Worm (Caenorhabditis elegans) whole organism, young adult: ENCODE results near the gene enri-2.

ENCODE experiments used
- B0035.1 ChIP-seq: sonication (generic microtip); optimal IDR thresholded peaks from 2 replicates; lab custom pipeline; 2016; ENCODE audit warnings: missing genetic modification characterization, mild to moderate bottlenecking, missing compliant biosample characterization, missing genotype, missing genetic modification reagents
- D2030.7 ChIP-seq: fragments of 200-800 bp; sonication (Bioruptor generic); IDR thresholded peaks from 2 replicates; pipeline ENCODE4 v1.3.6; 2022; ENCODE audit warnings: missing genetic modification reagents, missing genetic modification characterization, missing compliant biosample characterization
- F10E7.11 ChIP-seq: sonication (generic microtip); optimal IDR thresholded peaks from 2 replicates; lab custom pipeline; 2017; ENCODE audit warnings: mild to moderate bottlenecking, missing genetic modification characterization, moderate library complexity, missing compliant biosample characterization
- F22D6.2 ChIP-seq: sonication (generic microtip); optimal IDR thresholded peaks from 2 replicates; lab custom pipeline; 2016; ENCODE audit warnings: mild to moderate bottlenecking, missing genetic modification characterization, missing compliant biosample characterization
- F37B4.10 ChIP-seq: fragments of 200-800 bp; sonication (Bioruptor generic); IDR thresholded peaks from 2 replicates; pipeline ENCODE4 v1.3.6; 2022; ENCODE audit warnings: missing genetic modification characterization, missing compliant biosample characterization
- F55B11.4 ChIP-seq: sonication (generic microtip); optimal IDR thresholded peaks from 2 replicates; lab custom pipeline; 2016; ENCODE audit warnings: missing compliant biosample characterization, missing genetic modification characterization, borderline replicate concordance; ENCODE audit not compliant: insufficient read depth
- K11D2.4 ChIP-seq: fragments of 200-800 bp; sonication (Bioruptor generic); IDR thresholded peaks from 2 replicates; pipeline ENCODE4 v1.3.6; 2022; ENCODE audit warnings: missing genetic modification reagents, missing genetic modification characterization, missing compliant biosample characterization
- K12H6.12 ChIP-seq: fragments of 200-800 bp; sonication (Bioruptor generic); optimal IDR thresholded peaks from 2 replicates; lab custom pipeline; 2018; ENCODE audit warnings: mild to moderate bottlenecking, missing genetic modification characterization, missing compliant biosample characterization
- T07F8.4 ChIP-seq: sonication (generic microtip); optimal IDR thresholded peaks from 2 replicates; lab custom pipeline; 2016; ENCODE audit warnings: mild to moderate bottlenecking, missing genetic modification characterization, moderate library complexity, missing compliant biosample characterization
- Y53G8AR.9 ChIP-seq: fragments of 200-800 bp; sonication (Bioruptor generic); conservative IDR thresholded peaks from 2 replicates; pipeline ENCODE4 v1.3.6; 2022; ENCODE audit warnings: missing genetic modification reagents, missing genetic modification characterization, missing compliant biosample characterization
- Y56A3A.18 ChIP-seq: fragments of 200-800 bp; sonication (Bioruptor generic); IDR thresholded peaks from 2 replicates; pipeline ENCODE4 v1.3.6; 2022; ENCODE audit warnings: missing genetic modification reagents, missing genetic modification characterization, missing compliant biosample characterization
- atf-7 ChIP-seq: sonication (generic microtip); optimal IDR thresholded peaks from 2 replicates; lab custom pipeline; 2017; ENCODE audit warnings: mild to moderate bottlenecking, missing genetic modification characterization, missing compliant biosample characterization
- bed-2 ChIP-seq: fragments of 200-800 bp; sonication (Bioruptor generic); IDR thresholded peaks from 2 replicates; pipeline ENCODE4 v1.3.6; 2022; ENCODE audit warnings: missing genetic modification reagents, missing genetic modification characterization, missing compliant biosample characterization
- ceh-27 ChIP-seq: fragments of 200-800 bp; sonication (Bioruptor generic); optimal IDR thresholded peaks from 2 replicates; lab custom pipeline; 2018; ENCODE audit warnings: mild to moderate bottlenecking, missing genetic modification characterization, moderate library complexity, missing compliant biosample characterization
- ceh-58 ChIP-seq: fragments of 200-800 bp; sonication (Bioruptor generic); IDR thresholded peaks from 2 replicates; pipeline ENCODE4 v1.3.6; 2022; ENCODE audit warnings: missing genetic modification characterization, missing compliant biosample characterization
- ceh-91 ChIP-seq: fragments of 200-800 bp; sonication (Bioruptor generic); IDR thresholded peaks from 2 replicates; pipeline ENCODE4 v1.3.6; 2022; ENCODE audit warnings: missing genetic modification reagents, missing genetic modification characterization, missing compliant biosample characterization
- dox-1 ChIP-seq: fragments of 200-800 bp; sonication (Bioruptor generic); IDR thresholded peaks from 2 replicates; pipeline ENCODE4 v1.3.6; 2022; ENCODE audit warnings: missing genetic modification reagents, missing genetic modification characterization, missing compliant biosample characterization
- dpff-1 ChIP-seq: sonication (generic microtip); optimal IDR thresholded peaks from 2 replicates; lab custom pipeline; 2017; ENCODE audit warnings: mild to moderate bottlenecking, missing genetic modification characterization, missing compliant biosample characterization
- efl-1 ChIP-seq: fragments of 150-350 bp; optimal IDR thresholded peaks from 2 replicates; lab custom pipeline; 2014; ENCODE audit warnings: missing biosample characterization, missing genetic modification reagents, missing genetic modification characterization
- egl-18 ChIP-seq: fragments of 200-800 bp; sonication (Bioruptor generic); IDR thresholded peaks from 2 replicates; pipeline ENCODE4 v1.3.6; 2022; ENCODE audit warnings: missing genetic modification reagents, missing genetic modification characterization, missing compliant biosample characterization
- egrh-3 ChIP-seq: fragments of 200-800 bp; sonication (Bioruptor generic); IDR thresholded peaks from 2 replicates; pipeline ENCODE4 v1.3.6; 2022; ENCODE audit warnings: missing genetic modification reagents, missing genetic modification characterization, missing compliant biosample characterization
- ets-4 ChIP-seq: fragments of 200-800 bp; sonication (Bioruptor generic); optimal IDR thresholded peaks from 2 replicates; lab custom pipeline; 2018; ENCODE audit warnings: mild to moderate bottlenecking, missing genetic modification characterization, missing compliant biosample characterization
- him-1 ChIP-seq: sonication (generic microtip); optimal IDR thresholded peaks from 2 replicates; lab custom pipeline; 2016; ENCODE audit warnings: missing genotype, missing genetic modification reagents, missing genetic modification characterization, missing compliant biosample characterization
- hmg-20 ChIP-seq: fragments of 200-800 bp; sonication (Bioruptor generic); IDR thresholded peaks from 2 replicates; pipeline ENCODE4 v1.3.6; 2022; ENCODE audit warnings: missing genetic modification reagents, missing genetic modification characterization, missing compliant biosample characterization
- hrde-1 ChIP-seq: sonication (generic microtip); optimal IDR thresholded peaks from 2 replicates; lab custom pipeline; 2016; ENCODE audit warnings: missing genetic modification characterization, mild to moderate bottlenecking, missing compliant biosample characterization, moderate library complexity, missing genotype, missing genetic modification reagents, borderline replicate concordance
- lag-1 ChIP-seq: fragments of 200-800 bp; sonication (Bioruptor generic); IDR thresholded peaks from 2 replicates; pipeline ENCODE4 v1.3.6; 2022; ENCODE audit warnings: missing genetic modification reagents, missing genetic modification characterization, missing compliant biosample characterization
- let-526 ChIP-seq: fragments of 200-800 bp; sonication (Bioruptor generic); IDR thresholded peaks from 2 replicates; pipeline ENCODE4 v1.3.6; 2022; ENCODE audit warnings: missing genetic modification reagents, missing genetic modification characterization, missing compliant biosample characterization
- lin-35 ChIP-seq, 3 experiments: fragments of 150-350 bp in 2 of 3; sonication (generic microtip) in 1 of 3; optimal IDR thresholded peaks; 2 replicates each; lab custom pipeline; 2014 to 2018; ENCODE audit warnings: missing biosample characterization in 3 of 3, missing genetic modification characterization in 3 of 3, missing genetic modification reagents in 3 of 3
- lsl-1 ChIP-seq: fragments of 200-800 bp; sonication (Bioruptor generic); optimal IDR thresholded peaks from 2 replicates; lab custom pipeline; 2018; ENCODE audit warnings: mild to moderate bottlenecking, missing genetic modification characterization, moderate library complexity, missing compliant biosample characterization
- madf-10 ChIP-seq: sonication (generic microtip); optimal IDR thresholded peaks from 2 replicates; lab custom pipeline; 2016; ENCODE audit warnings: mild to moderate bottlenecking, missing genetic modification characterization, missing compliant biosample characterization
- madf-3 ChIP-seq: fragments of 200-800 bp; sonication (Bioruptor generic); IDR thresholded peaks from 2 replicates; pipeline ENCODE4 v1.3.6; 2022; ENCODE audit warnings: missing genetic modification reagents, missing genetic modification characterization, missing compliant biosample characterization
- mel-28 ChIP-seq: sonication (generic microtip); optimal IDR thresholded peaks from 2 replicates; lab custom pipeline; 2016; ENCODE audit warnings: borderline replicate concordance, mild to moderate bottlenecking, missing genetic modification characterization, missing compliant biosample characterization
- mxl-1 ChIP-seq: sonication (generic microtip); optimal IDR thresholded peaks from 2 replicates; lab custom pipeline; 2016; ENCODE audit warnings: missing genetic modification characterization, missing compliant biosample characterization
- nfyb-1 ChIP-seq: fragments of 200-800 bp; sonication (Bioruptor generic); IDR thresholded peaks from 2 replicates; pipeline ENCODE4 v1.3.6; 2022; ENCODE audit warnings: missing genetic modification reagents, missing genetic modification characterization, missing compliant biosample characterization
- nhr-179 ChIP-seq: sonication (generic microtip); optimal IDR thresholded peaks from 2 replicates; lab custom pipeline; 2016; ENCODE audit warnings: mild to moderate bottlenecking, missing genetic modification characterization, missing compliant biosample characterization
- pbrm-1 ChIP-seq: fragments of 200-800 bp; sonication (Bioruptor generic); IDR thresholded peaks from 2 replicates; pipeline ENCODE4 v1.3.6; 2022; ENCODE audit warnings: missing genetic modification reagents, missing genetic modification characterization, missing compliant biosample characterization
- rec-8 ChIP-seq, 2 experiments: sonication (generic microtip); optimal IDR thresholded peaks; 2 replicates each; lab custom pipeline; 2016; ENCODE audit warnings: mild to moderate bottlenecking in 2 of 2, missing genetic modification characterization in 2 of 2, missing genetic modification reagents in 2 of 2, missing genotype in 2 of 2, missing biosample characterization in 1 of 2, missing compliant biosample characterization in 1 of 2, moderate library complexity in 1 of 2
- snpc-4 ChIP-seq, 5 experiments: fragments of 150-350 bp in 1 of 5; sonication (generic microtip) in 4 of 5; optimal IDR thresholded peaks; 2 replicates each; lab custom pipeline; 2014 to 2018; ENCODE audit warnings: missing genetic modification characterization in 5 of 5, missing biosample characterization in 3 of 5, antibody characterized with exemption in 2 of 5, mild to moderate bottlenecking in 2 of 5, missing compliant biosample characterization in 2 of 5, missing genotype in 2 of 5, moderate library complexity in 2 of 5, missing genetic modification reagents in 1 of 5
- sptf-2 ChIP-seq: fragments of 200-800 bp; sonication (Bioruptor generic); optimal IDR thresholded peaks from 2 replicates; lab custom pipeline; 2018; ENCODE audit warnings: mild to moderate bottlenecking, missing genetic modification characterization, missing compliant biosample characterization
- tbx-9 ChIP-seq: sonication (generic microtip); optimal IDR thresholded peaks from 2 replicates; lab custom pipeline; 2016; ENCODE audit warnings: borderline replicate concordance, missing genetic modification characterization, inconsistent platforms, missing compliant biosample characterization
- zim-3 ChIP-seq: sonication (generic microtip); optimal IDR thresholded peaks from 2 replicates; lab custom pipeline; 2017; ENCODE audit warnings: mild to moderate bottlenecking, missing genetic modification characterization, moderate library complexity, missing compliant biosample characterization
- ztf-22 ChIP-seq: fragments of 200-800 bp; sonication (Bioruptor generic); optimal IDR thresholded peaks from 2 replicates; lab custom pipeline; 2018; ENCODE audit warnings: mild to moderate bottlenecking, missing genetic modification characterization, moderate library complexity, missing compliant biosample characterization
- ztf-26 ChIP-seq: sonication (generic microtip); optimal IDR thresholded peaks from 2 replicates; lab custom pipeline; 2017; ENCODE audit warnings: missing genetic modification characterization, missing compliant biosample characterization
- ztf-28 ChIP-seq: fragments of 200-800 bp; sonication (Bioruptor generic); IDR thresholded peaks from 2 replicates; pipeline ENCODE4 v1.3.6; 2022; ENCODE audit warnings: missing genetic modification reagents, missing genetic modification characterization, missing compliant biosample characterization
- ztf-6 ChIP-seq: fragments of 200-800 bp; sonication (Bioruptor generic); IDR thresholded peaks from 2 replicates; pipeline ENCODE4 v1.3.6; 2022; ENCODE audit warnings: missing genetic modification reagents, missing genetic modification characterization, missing compliant biosample characterization

Gene enri-2

DNA sequence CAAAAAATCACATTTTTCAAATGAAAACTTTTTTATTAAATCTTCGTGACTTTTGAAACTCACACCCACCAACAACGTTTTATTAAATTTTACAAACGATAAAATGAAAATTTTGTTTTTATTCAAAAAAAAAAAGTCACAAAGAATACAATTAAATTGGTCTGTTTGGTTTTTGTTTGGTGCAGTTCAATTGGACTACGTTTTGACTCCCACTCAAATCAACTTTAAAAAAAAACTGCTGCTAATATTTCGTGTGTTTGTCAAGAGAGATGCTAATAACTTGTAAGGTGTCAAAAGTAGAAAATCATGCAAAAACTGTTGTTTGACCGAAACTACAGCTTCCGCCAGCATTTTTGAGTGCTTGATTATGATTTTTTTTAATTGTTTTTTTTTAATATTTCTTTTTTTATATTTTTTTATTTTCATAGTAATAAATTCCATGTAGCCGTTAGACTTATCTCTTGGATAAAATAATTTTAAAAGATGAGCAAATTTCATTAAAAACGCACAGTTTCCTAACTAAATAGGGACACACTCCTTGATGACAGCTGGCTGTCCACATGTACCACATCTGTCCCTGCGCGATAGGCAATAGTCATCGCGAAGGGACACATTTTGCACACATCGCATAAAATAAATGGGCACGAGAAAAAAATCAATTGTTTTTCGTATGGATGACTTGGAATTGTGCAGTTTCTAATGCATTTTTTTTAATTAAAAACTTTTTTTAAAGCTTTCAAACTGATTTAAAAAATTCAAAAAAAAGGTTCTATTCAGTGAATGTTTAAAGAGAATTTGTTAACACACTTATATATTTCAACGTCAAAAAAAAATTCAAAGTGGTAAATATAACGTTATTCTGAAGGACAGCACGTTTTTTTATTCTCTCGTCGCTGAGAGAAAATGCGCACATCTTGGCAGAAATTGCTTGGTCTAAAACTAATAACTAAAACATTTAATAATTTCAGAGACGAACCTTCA, 20.0 kb upstream of the enri-2 start:
- TF ChIP-seq dox-1 (GFP tag; lab: Robert Waterston, UW) (peak; percentile 99), Y56A3A.18 (GFP tag; lab: Robert Waterston, UW) (peak; percentile 100), snpc-4 (GFP tag; optimal IDR thresholded peaks at IDR 0.05; lab: Kevin White, UChicago) (peak; percentile 67), snpc-4 (tag; optimal IDR thresholded peaks at IDR 0.05; lab: Kevin White, UChicago) (peak; percentile 43 to 93 (median 89)), zim-3 (tag; lab: Kevin White, UChicago) (peak; percentile 14), K12H6.12 (tag; lab: Kevin White, UChicago) (peak; percentile 98), lag-1 (GFP tag; lab: Robert Waterston, UW) (peak; percentile 92), madf-3 (peak; percentile 88), tbx-9 (tag; lab: Kevin White, UChicago) (no peak), efl-1 (GFP tag; lab: Kevin White, UChicago) (peak; percentile 27), ets-4 (GFP tag; lab: Kevin White, UChicago) (peak; percentile 93), F22D6.2 (tag; lab: Kevin White, UChicago) (peak; percentile 97), F55B11.4 (tag; lab: Kevin White, UChicago) (no peak), F10E7.11 (tag; lab: Kevin White, UChicago) (peak; percentile 97), egrh-3 (GFP tag; lab: Robert Waterston, UW) (no peak), bed-2 (peak; percentile 89), ztf-26 (tag; lab: Kevin White, UChicago) (peak; percentile 100), dpff-1 (tag; lab: Kevin White, UChicago) (peak; percentile 94), pbrm-1 (GFP tag; lab: Robert Waterston, UW) (peak; percentile 97), K11D2.4 (GFP tag; lab: Robert Waterston, UW) (peak; percentile 100), rec-8 (tag; optimal IDR thresholded peaks at IDR 0.05; lab: Kevin White, UChicago) (peak in 1 of 2 experiments; percentile 34), nhr-179 (tag; lab: Kevin White, UChicago) (peak; percentile 87), madf-10 (tag; lab: Kevin White, UChicago) (peak; percentile 97), Y53G8AR.9 (GFP tag; lab: Robert Waterston, UW) (peak; percentile 98), let-526 (GFP tag; lab: Robert Waterston, UW) (peak; percentile 95), hmg-20 (GFP tag; lab: Robert Waterston, UW) (peak; percentile 97), D2030.7 (GFP tag; lab: Robert Waterston, UW) (no peak), nfyb-1 (GFP tag; lab: Robert Waterston, UW) (peak; percentile 99), egl-18 (GFP tag; lab: Robert Waterston, UW) (peak; percentile 97), mxl-1 (peak; percentile 66), atf-7 (tag; lab: Kevin White, UChicago) (peak; percentile 99), ztf-6 (GFP tag; lab: Robert Waterston, UW) (peak; percentile 91), him-1 (tag; lab: Kevin White, UChicago) (no peak), mel-28 (tag; lab: Kevin White, UChicago) (peak; percentile 75), ztf-22 (GFP tag; lab: Kevin White, UChicago) (peak; percentile 98), sptf-2 (GFP tag; lab: Kevin White, UChicago) (peak; percentile 68), ztf-28 (no peak), lin-35 (GFP tag; optimal IDR thresholded peaks at IDR 0.05; lab: Kevin White, UChicago) (peak in 2 of 3 experiments; percentile 83 to 99), ceh-91 (no peak), ceh-27 (peak; percentile 99), T07F8.4 (tag; lab: Kevin White, UChicago) (peak; percentile 95), ceh-58 (GFP tag; lab: Robert Waterston, UW) (no peak), hrde-1 (tag; lab: Kevin White, UChicago) (no peak), F37B4.10 (GFP tag; lab: Robert Waterston, UW) (peak; percentile 97), B0035.1 (peak; percentile 97), lsl-1 (GFP tag; lab: Kevin White, UChicago) (peak; percentile 18)
